Fruit fly (Drosophila melanogaster): Measurements from ENCODE around the gene Inx2.

Inx2 gene

DNA sequence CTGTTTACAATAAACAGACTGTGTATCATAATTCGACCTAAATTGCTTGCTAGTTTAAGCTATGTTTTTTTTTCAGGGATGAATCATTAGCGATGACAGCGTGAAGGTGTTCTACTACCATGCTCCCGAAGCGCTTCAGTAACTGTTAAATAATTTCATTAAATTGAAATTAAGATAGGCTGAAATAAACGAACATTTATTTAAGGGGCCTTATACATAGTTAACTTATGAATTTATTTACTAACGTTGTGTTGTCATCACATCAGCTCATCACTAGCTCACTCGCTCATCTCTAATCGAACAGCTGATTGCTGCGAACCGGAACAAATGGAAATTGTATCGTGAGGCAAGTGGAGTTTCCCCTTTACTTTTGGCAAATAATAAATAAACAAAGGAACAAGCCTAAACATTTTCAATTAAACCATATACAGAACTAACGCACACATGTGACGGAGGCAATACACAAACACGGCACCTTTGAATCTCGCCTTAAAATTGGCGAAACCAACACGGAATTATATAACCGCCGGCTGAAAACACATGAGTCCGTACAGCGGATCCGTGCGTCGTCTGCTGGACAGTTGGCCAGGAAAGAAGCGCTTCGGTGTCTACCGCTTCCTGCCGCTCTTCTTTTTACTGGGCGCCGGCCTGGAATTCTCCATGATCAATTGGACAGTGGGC is 12.7 kb downstream of the Inx2 start, which contains the start of the genes cm, sloth1 and sloth2 (continued):
- TF ChIP-seq pb (GFP tag; optimal IDR thresholded peaks at IDR 0.05) (peak; percentile 50), fru (optimal IDR thresholded peaks at IDR 0.05) (no peak), Poxn (GFP tag; IDR thresholded peaks at IDR 0.05) (no peak; the same call in 1 of the 2 replicates), Awh (GFP tag; IDR thresholded peaks at IDR 0.05) (peak; percentile 80), CG10462 (GFP tag; optimal IDR thresholded peaks at IDR 0.05) (peak; percentile 76), CG8290 (GFP tag; optimal IDR thresholded peaks at IDR 0.05) (peak; percentile 85), CG8290 (tag; optimal IDR thresholded peaks at IDR 0.05) (peak; percentile 55 to 93), oc (tag; optimal IDR thresholded peaks at IDR 0.05) (peak; percentile 67), CG5245 (GFP tag; optimal IDR thresholded peaks at IDR 0.05) (peak; percentile 60), CG11398 (GFP tag; optimal IDR thresholded peaks at IDR 0.05) (peak; percentile 85), CG30403 (GFP tag; optimal IDR thresholded peaks at IDR 0.05) (peak; percentile 95), CG31224 (GFP tag; IDR thresholded peaks at IDR 0.05) (peak; percentile 72), Dfd (GFP tag; optimal IDR thresholded peaks at IDR 0.05) (no peak), CG10209 (GFP tag; optimal IDR thresholded peaks at IDR 0.05) (peak; percentile 71), CG12391 (tag; optimal IDR thresholded peaks at IDR 0.05) (peak; percentile 93), TFAM (GFP tag; optimal IDR thresholded peaks at IDR 0.05) (no peak), CG3407 (GFP tag; optimal IDR thresholded peaks at IDR 0.05) (peak; percentile 53), CG4854 (GFP tag; optimal IDR thresholded peaks at IDR 0.05) (peak; percentile 64), Nf-YA (GFP tag; IDR thresholded peaks at IDR 0.05) (peak; percentile 72), Blimp-1 (GFP tag; optimal IDR thresholded peaks at IDR 0.05) (peak; percentile 72), PHDP (tag; optimal IDR thresholded peaks at IDR 0.05) (peak; percentile 85), CG12104 (GFP tag; optimal IDR thresholded peaks at IDR 0.05) (peak; percentile 24), ERR (GFP tag; optimal IDR thresholded peaks at IDR 0.05) (peak; percentile 64), mld (GFP tag; IDR thresholded peaks at IDR 0.05; ENCODE audit: partially characterized antibody) (no peak), CG42726 (GFP tag; IDR thresholded peaks at IDR 0.05; ENCODE audit: partially characterized antibody) (peak; percentile 64), Rx (GFP tag; IDR thresholded peaks at IDR 0.05) (peak; percentile 87), Usf (GFP tag; optimal IDR thresholded peaks at IDR 0.05) (peak; percentile 52), CG9932 (GFP tag; IDR thresholded peaks at IDR 0.05) (peak; percentile 94), CG1602 (GFP tag; optimal IDR thresholded peaks at IDR 0.05) (peak; percentile 90), HLHmδ (GFP tag; optimal IDR thresholded peaks at IDR 0.05) (no peak), z (GFP tag; IDR thresholded peaks at IDR 0.05) (no peak), dimm (GFP tag; IDR thresholded peaks at IDR 0.05) (peak; percentile 49; the same call in 1 of the 2 replicates), Stat92E (GFP tag; optimal IDR thresholded peaks at IDR 0.05) (peak in 1 of 3 experiments; percentile 65), HLH4C (GFP tag; IDR thresholded peaks at IDR 0.05; ENCODE audit: partially characterized antibody) (peak; percentile 69), ken (GFP tag; IDR thresholded peaks at IDR 0.05) (peak; percentile 92), chm (GFP tag; IDR thresholded peaks at IDR 0.05) (peak; percentile 86), dm (GFP tag; optimal IDR thresholded peaks at IDR 0.05) (peak; percentile 78), CG17385 (GFP tag; optimal IDR thresholded peaks at IDR 0.05) (peak; percentile 70), seq (GFP tag; IDR thresholded peaks at IDR 0.05) (peak; percentile 87), Atf-2 (GFP tag; optimal IDR thresholded peaks at IDR 0.05) (peak; percentile 82), CG9609 (GFP tag; optimal IDR thresholded peaks at IDR 0.05) (peak; percentile 91), emc (GFP tag; optimal IDR thresholded peaks at IDR 0.05) (peak; percentile 42), jumu (GFP tag; optimal IDR thresholded peaks at IDR 0.05) (peak; percentile 82), br (optimal IDR thresholded peaks at IDR 0.05) (no peak), maf-S (GFP tag; optimal IDR thresholded peaks at IDR 0.05) (peak; percentile 87), CG15011 (GFP tag; optimal IDR thresholded peaks at IDR 0.05) (peak; percentile 39), CG9797 (GFP tag; optimal IDR thresholded peaks at IDR 0.05) (peak; percentile 11), zen (tag; optimal IDR thresholded peaks at IDR 0.05) (peak; percentile 80), Adf1 (GFP tag; IDR thresholded peaks at IDR 0.05) (peak; percentile 39), trh (GFP tag; optimal IDR thresholded peaks at IDR 0.05) (peak; percentile 81), hb (GFP tag; IDR thresholded peaks at IDR 0.05; ENCODE audit: partially characterized antibody) (peak; percentile 63; the same call in 1 of the 3 replicates)
